Fruit fly (Drosophila melanogaster): ENCODE results near the gene Nplp4.

dm6 chr2L:2015204-2015603, 7.0 kb downstream of the Nplp4 start:
- no peak for TF ChIP-seq dpn (GFP tag; optimal IDR thresholded peaks at IDR 0.05)
- TF ChIP-seq CG17328 (GFP tag; IDR thresholded peaks at IDR 0.05), result no peak
- no peak for TF ChIP-seq lola (GFP tag; optimal IDR thresholded peaks at IDR 0.05)
- TF ChIP-seq wor (GFP tag; IDR thresholded peaks at IDR 0.05), result no peak
- TF ChIP-seq CG3995 (GFP tag; optimal IDR thresholded peaks at IDR 0.05), result no peak
- TF ChIP-seq Elba2 (GFP tag; optimal IDR thresholded peaks at IDR 0.05), result no peak
- TF ChIP-seq Gug (GFP tag; IDR thresholded peaks at IDR 0.05), result no peak
- no peak for TF ChIP-seq CG17802 (tag; optimal IDR thresholded peaks at IDR 0.05)

Data from whole organism, embryonic.